Worm (Caenorhabditis elegans): Measurements from ENCODE around the gene C52B9.19.
A peak's percentile ranks its signal among the peaks of the same experiment; 100 is the strongest.

Gene C52B9.19

DNA sequence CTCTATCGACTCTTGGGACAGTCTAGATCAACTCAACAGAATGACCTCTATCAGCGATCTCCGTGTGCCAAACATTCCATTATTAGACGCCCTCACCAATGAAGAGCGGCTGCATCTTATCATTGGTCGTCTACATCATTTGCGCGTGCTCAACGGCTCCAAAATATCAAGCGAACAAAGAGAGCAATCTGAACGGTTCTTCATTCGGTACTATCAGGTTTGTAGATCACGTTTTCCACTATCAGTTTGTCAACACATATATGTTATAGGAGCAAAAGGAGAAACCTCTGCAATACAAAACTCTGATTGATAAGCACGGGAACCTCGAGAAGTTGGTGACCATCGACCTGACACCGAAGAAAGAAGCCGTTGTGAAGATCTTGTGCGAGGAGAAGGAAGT is 14.0 kb upstream of the C52B9.19 start:
- no peak for TF ChIP-seq unc-120 (tag; optimal IDR thresholded peaks at IDR 0.05; ENCODE audit: poor library complexity, severe bottlenecking)
- no peak for TF ChIP-seq hlh-1 (tag; optimal IDR thresholded peaks at IDR 0.05)
- TF ChIP-seq ceh-83 (GFP tag; optimal IDR thresholded peaks at IDR 0.05) = no peak
- TF ChIP-seq lin-32 (GFP tag; optimal IDR thresholded peaks at IDR 0.05) = no peak
- TF ChIP-seq sptf-1 (tag; optimal IDR thresholded peaks at IDR 0.05) = no peak
- no peak for TF ChIP-seq nhr-76 (tag; optimal IDR thresholded peaks at IDR 0.05)
- no peak for TF ChIP-seq unc-62 (GFP tag; optimal IDR thresholded peaks at IDR 0.05)
- no peak for TF ChIP-seq nhr-2 (tag; optimal IDR thresholded peaks at IDR 0.05)
- no peak for TF ChIP-seq lsy-2 (tag; optimal IDR thresholded peaks at IDR 0.05)

DNA sequence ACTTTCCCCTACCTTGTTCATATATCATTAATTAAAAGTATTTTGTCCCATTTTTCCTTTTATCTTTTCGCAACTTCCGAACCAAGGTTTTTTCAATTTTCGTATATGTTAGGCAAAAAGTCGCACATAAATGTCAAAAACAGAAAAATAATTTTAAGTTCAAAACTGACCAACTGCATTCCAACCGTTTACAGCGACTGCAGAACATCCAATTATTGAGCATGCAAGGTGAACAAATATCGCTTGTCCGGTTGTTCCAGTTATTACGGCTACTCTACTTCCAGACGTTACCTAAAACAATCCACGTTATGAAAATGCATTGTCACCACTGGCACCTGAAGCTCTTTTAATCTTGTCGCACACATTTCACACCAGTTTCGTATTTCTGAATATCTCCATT is 8.7 kb upstream of the C52B9.19 start, which contains the start of gene C52B9.10:
Gene C52B9.10 (plus strand): TSS at position 301 of the 400 bp plus-strand sequence.
- TF ChIP-seq blmp-1 (tag; optimal IDR thresholded peaks at IDR 0.05) = no peak
- no peak for TF ChIP-seq cnd-1 (tag; optimal IDR thresholded peaks at IDR 0.05)
- TF ChIP-seq lin-13 (tag; optimal IDR thresholded peaks at IDR 0.05) = no peak
- no peak for TF ChIP-seq ces-1 (GFP tag; optimal IDR thresholded peaks at IDR 0.05)
- TF ChIP-seq snpc-4 (tag; optimal IDR thresholded peaks at IDR 0.05) = no peak
- no peak for TF ChIP-seq drap-1 (GFP tag; optimal IDR thresholded peaks at IDR 0.05)
- no peak for TF ChIP-seq elt-1 (tag; optimal IDR thresholded peaks at IDR 0.05; ENCODE audit: borderline replicate concordance, insufficient read depth)
- no peak for TF ChIP-seq mls-2 (tag; optimal IDR thresholded peaks at IDR 0.05)
- no peak for TF ChIP-seq lsy-2 (tag; optimal IDR thresholded peaks at IDR 0.05)
- no peak for TF ChIP-seq nhr-28 (tag; optimal IDR thresholded peaks at IDR 0.05)

ce11 chrX:4274116-4274515 is 8.2 kb upstream of the C52B9.19 start, which contains the start of gene mec-18:
mec-18 (minus strand) TSS chrX:4274216.
- TF ChIP-seq ztf-11 (tag; optimal IDR thresholded peaks at IDR 0.05) = no peak
- TF ChIP-seq blmp-1 (tag; optimal IDR thresholded peaks at IDR 0.05) = no peak
- TF ChIP-seq tbx-8 (GFP tag; optimal IDR thresholded peaks at IDR 0.05) = no peak
- TF ChIP-seq lin-32 (GFP tag; optimal IDR thresholded peaks at IDR 0.05) = no peak
- TF ChIP-seq pha-4 (tag; optimal IDR thresholded peaks at IDR 0.05) = no peak
- no peak for TF ChIP-seq zip-8 (tag; optimal IDR thresholded peaks at IDR 0.05)
- TF ChIP-seq ces-1 (GFP tag; optimal IDR thresholded peaks at IDR 0.05) = no peak
- no peak for TF ChIP-seq cnd-1 (tag; optimal IDR thresholded peaks at IDR 0.05)
- TF ChIP-seq mep-1 (tag; optimal IDR thresholded peaks at IDR 0.05) = no peak
- no peak for TF ChIP-seq ceh-39 (tag; optimal IDR thresholded peaks at IDR 0.05)
- TF ChIP-seq nhr-237 (tag; optimal IDR thresholded peaks at IDR 0.05) = no peak
- no peak for TF ChIP-seq mls-2 (tag; optimal IDR thresholded peaks at IDR 0.05)

ce11 chrX:4279294-4279782 is 3.0 kb upstream of the C52B9.19 start, which contains the start of the genes twk-28 and ets-9:
twk-28 (minus strand) TSS chrX:4279344.
ets-9 (plus strand) TSS chrX:4279703.
- TF ChIP-seq nhr-237 (tag; optimal IDR thresholded peaks at IDR 0.05) (no peak), elt-3 (tag; optimal IDR thresholded peaks at IDR 0.05) (no peak), flh-1 (GFP tag; optimal IDR thresholded peaks at IDR 0.05) (no peak), sptf-1 (tag; optimal IDR thresholded peaks at IDR 0.05) (no peak), ham-2 (GFP tag; optimal IDR thresholded peaks at IDR 0.05) (no peak), mls-2 (tag; optimal IDR thresholded peaks at IDR 0.05) (no peak), pha-4 (tag; optimal IDR thresholded peaks at IDR 0.05) (no peak), unc-120 (tag; optimal IDR thresholded peaks at IDR 0.05; ENCODE audit: poor library complexity, severe bottlenecking) (peak; percentile 47), unc-62 (GFP tag; optimal IDR thresholded peaks at IDR 0.05) (peak; percentile 36), blmp-1 (tag; optimal IDR thresholded peaks at IDR 0.05) (no peak), lsy-2 (tag; optimal IDR thresholded peaks at IDR 0.05) (no peak), ztf-11 (tag; optimal IDR thresholded peaks at IDR 0.05) (no peak), ces-1 (GFP tag; optimal IDR thresholded peaks at IDR 0.05) (no peak), mep-1 (tag; optimal IDR thresholded peaks at IDR 0.05) (no peak), unc-39 (tag; optimal IDR thresholded peaks at IDR 0.05) (no peak), nhr-2 (tag; optimal IDR thresholded peaks at IDR 0.05) (no peak), ceh-39 (tag; optimal IDR thresholded peaks at IDR 0.05) (no peak), hlh-1 (tag; optimal IDR thresholded peaks at IDR 0.05) (peak; percentile 88), ceh-83 (GFP tag; optimal IDR thresholded peaks at IDR 0.05) (no peak)

ce11 chrX:4283989-4284388 is 1.6 kb downstream of the C52B9.19 start, which contains the start of gene ets-10:
ets-10 (plus strand) TSS chrX:4284189.
- TF ChIP-seq unc-120 (tag; optimal IDR thresholded peaks at IDR 0.05; ENCODE audit: poor library complexity, severe bottlenecking) (no peak), nhr-76 (tag; optimal IDR thresholded peaks at IDR 0.05) (no peak), ham-2 (GFP tag; optimal IDR thresholded peaks at IDR 0.05) (no peak), M03D4.4 (tag; optimal IDR thresholded peaks at IDR 0.05) (no peak), ceh-43 (GFP tag; optimal IDR thresholded peaks at IDR 0.05) (no peak), sem-2 (GFP tag; optimal IDR thresholded peaks at IDR 0.05) (no peak), sptf-1 (tag; optimal IDR thresholded peaks at IDR 0.05) (no peak), elt-3 (tag; optimal IDR thresholded peaks at IDR 0.05) (no peak), pha-4 (tag; optimal IDR thresholded peaks at IDR 0.05) (no peak), drap-1 (GFP tag; optimal IDR thresholded peaks at IDR 0.05) (no peak), blmp-1 (tag; optimal IDR thresholded peaks at IDR 0.05) (no peak), mep-1 (tag; optimal IDR thresholded peaks at IDR 0.05) (no peak), lin-32 (GFP tag; optimal IDR thresholded peaks at IDR 0.05) (no peak), lsy-2 (tag; optimal IDR thresholded peaks at IDR 0.05) (no peak), ceh-83 (GFP tag; optimal IDR thresholded peaks at IDR 0.05) (no peak)

Measured in whole organism, mixed stage, embryonic.